Fruit fly (Drosophila melanogaster) S2 (cell line): ENCODE data around the gene CG32264.

Experiments used
- CG8478 ChIP-seq: fragments of >200 bp; optimal IDR thresholded peaks from 2 replicates; lab custom pipeline; 2018
- CTCF ChIP-seq, 2 experiments: fragments of >200 bp; optimal IDR thresholded peaks; 2 replicates each; lab custom pipeline; 2018

- TF ChIP-seq CG8478 (no peak), CTCF (optimal IDR thresholded peaks at IDR 0.05; lab: Kevin White, UChicago) (no peak)
These were observed 40.3 kb downstream of the CG32264 start for dm6 chr3L:3765782-3766520.
